Fruit fly (Drosophila melanogaster) whole organism, embryonic: ENCODE results near the gene CG42869.

Experiments used
- Atf3 ChIP-seq: fragments of 200-800 bp; sonication (Bioruptor generic); optimal IDR thresholded peaks from 3 replicates; lab custom pipeline; 2016; ENCODE audit warnings: missing biosample characterization, missing genetic modification characterization
- Bdp1 ChIP-seq: fragments of 200-800 bp; sonication (Bioruptor generic); optimal IDR thresholded peaks from 3 replicates; lab custom pipeline; 2016; ENCODE audit warnings: missing biosample characterization, missing genetic modification characterization
- CG10979 ChIP-seq: fragments of 200-800 bp; sonication (Bioruptor generic); optimal IDR thresholded peaks from 2 replicates; lab custom pipeline; 2018; ENCODE audit warnings: missing biosample characterization, mild to moderate bottlenecking, missing genetic modification characterization, moderate library complexity
- CG11504 ChIP-seq: fragments of 200-800 bp; sonication (Bioruptor generic); optimal IDR thresholded peaks from 3 replicates; lab custom pipeline; 2019; ENCODE audit warnings: missing biosample characterization, mild to moderate bottlenecking, missing genetic modification characterization, moderate library complexity
- CG15514 ChIP-seq: fragments of 200-800 bp; sonication (Bioruptor generic); optimal IDR thresholded peaks from 3 replicates; lab custom pipeline; 2017; ENCODE audit warnings: missing biosample characterization, missing genetic modification characterization, mild to moderate bottlenecking, moderate library complexity, missing genetic modification reagents
- CG17328 ChIP-seq: fragments of 200-800 bp; sonication (Bioruptor generic); IDR thresholded peaks from 2 replicates; pipeline ENCODE4 v1.3.6; 2022; ENCODE audit warnings: missing biosample characterization, missing genetic modification characterization
- CG18011 ChIP-seq: fragments of 200-800 bp; sonication (Bioruptor generic); optimal IDR thresholded peaks from 2 replicates; lab custom pipeline; 2017; ENCODE audit warnings: missing biosample characterization, missing genetic modification characterization, mild to moderate bottlenecking, moderate library complexity, missing genotype
- CG18262 ChIP-seq: fragments of 200-800 bp; optimal IDR thresholded peaks from 3 replicates; lab custom pipeline; 2019; ENCODE audit warnings: missing biosample characterization, mild to moderate bottlenecking, missing genetic modification characterization, moderate library complexity
- CG31441 ChIP-seq: fragments of 200-800 bp; sonication (Bioruptor generic); IDR thresholded peaks from 2 replicates; pipeline ENCODE4 v1.3.6; 2022; ENCODE audit warnings: missing biosample characterization, missing genetic modification characterization
- CG32772 ChIP-seq: fragments of 200-800 bp; sonication (Bioruptor generic); IDR thresholded peaks from 2 replicates; pipeline ENCODE4 v1.3.6; 2022; ENCODE audit warnings: missing biosample characterization, missing genetic modification characterization
- CG7357 ChIP-seq: fragments of 200-800 bp; sonication (Bioruptor generic); IDR thresholded peaks from 3 replicates; pipeline ENCODE4 v1.3.6; 2022; ENCODE audit warnings: missing biosample characterization, missing genetic modification characterization
- CG7839 ChIP-seq: fragments of 200-800 bp; sonication (Bioruptor generic); optimal IDR thresholded peaks from 3 replicates; lab custom pipeline; 2018; ENCODE audit warnings: missing biosample characterization, mild to moderate bottlenecking, missing genetic modification characterization, moderate library complexity
- Drgx ChIP-seq: fragments of 200-800 bp; sonication (Bioruptor generic); IDR thresholded peaks from 2 replicates; pipeline ENCODE4 v1.3.6; 2022; ENCODE audit warnings: missing biosample characterization, missing genetic modification characterization
- HLH3B ChIP-seq: fragments of 200-800 bp; sonication (Bioruptor generic); IDR thresholded peaks from 2 replicates; pipeline ENCODE4 v1.3.6; 2022; ENCODE audit warnings: missing biosample characterization, missing genetic modification characterization
- Hand ChIP-seq: fragments of 200-800 bp; sonication (Bioruptor generic); optimal IDR thresholded peaks from 2 replicates; lab custom pipeline; 2017; ENCODE audit warnings: mild to moderate bottlenecking, missing biosample characterization, missing genetic modification reagents, missing genetic modification characterization
- Ptx1 ChIP-seq: fragments of 200-800 bp; sonication (Bioruptor generic); IDR thresholded peaks from 2 replicates; pipeline ENCODE4 v1.3.6; 2022; ENCODE audit warnings: missing biosample characterization, missing genetic modification characterization
- Rfx ChIP-seq: fragments of 200-800 bp; sonication (Bioruptor generic); IDR thresholded peaks from 2 replicates; pipeline ENCODE4 v1.3.6; 2022; ENCODE audit warnings: missing biosample characterization, missing genetic modification characterization
- Sox102F ChIP-seq: fragments of 200-800 bp; sonication (Bioruptor generic); optimal IDR thresholded peaks from 2 replicates; lab custom pipeline; 2018; ENCODE audit warnings: missing biosample characterization, mild to moderate bottlenecking, missing genetic modification characterization, moderate library complexity
- Ssrp ChIP-seq: fragments of 200-800 bp; sonication (Bioruptor generic); optimal IDR thresholded peaks from 2 replicates; lab custom pipeline; 2018; ENCODE audit warnings: missing biosample characterization, mild to moderate bottlenecking, missing genetic modification characterization, moderate library complexity
- Xrp1 ChIP-seq: fragments of 200-800 bp; sonication (Bioruptor generic); IDR thresholded peaks from 2 replicates; pipeline ENCODE4 v1.3.6; 2022; ENCODE audit warnings: missing biosample characterization, missing genetic modification characterization
- chn ChIP-seq: fragments of 200-800 bp; sonication (Bioruptor generic); optimal IDR thresholded peaks from 2 replicates; lab custom pipeline; 2016; ENCODE audit warnings: missing biosample characterization, missing genetic modification characterization
- ci ChIP-seq: fragments of 200-800 bp; sonication (Bioruptor generic); IDR thresholded peaks from 3 replicates; pipeline ENCODE4 v1.3.6; 2022; ENCODE audit warnings: missing biosample characterization, missing genetic modification characterization
- corto ChIP-seq: fragments of 200-800 bp; sonication (Bioruptor generic); optimal IDR thresholded peaks from 2 replicates; lab custom pipeline; 2016; ENCODE audit warnings: missing biosample characterization, mild to moderate bottlenecking, missing genetic modification characterization, moderate library complexity
- dmrt99B ChIP-seq: fragments of 200-800 bp; sonication (Bioruptor generic); optimal IDR thresholded peaks from 2 replicates; lab custom pipeline; 2018; ENCODE audit warnings: missing biosample characterization, mild to moderate bottlenecking, missing genetic modification characterization, moderate library complexity
- gem ChIP-seq: fragments of 200-800 bp; sonication (Bioruptor generic); optimal IDR thresholded peaks from 2 replicates; lab custom pipeline; 2019; ENCODE audit warnings: missing biosample characterization, mild to moderate bottlenecking, missing genetic modification characterization, moderate library complexity
- hkb ChIP-seq, 2 experiments: fragments of 200-800 bp in 1 of 2; fragments of >200 bp in 1 of 2; sonication (Bioruptor generic) in 1 of 2; IDR thresholded peaks in 1 of 2; optimal IDR thresholded peaks in 1 of 2; 2 replicates each; pipeline versions ENCODE4 v1.3.6 to Lab custom; 2017 to 2022; ENCODE audit warnings: missing biosample characterization in 1 of 2, missing genetic modification characterization in 1 of 2
- ind ChIP-seq: fragments of 200-800 bp; sonication (Bioruptor generic); optimal IDR thresholded peaks from 3 replicates; lab custom pipeline; 2016; ENCODE audit warnings: missing biosample characterization, missing genetic modification characterization
- nmo ChIP-seq: fragments of 200-800 bp; sonication (Bioruptor generic); optimal IDR thresholded peaks from 2 replicates; lab custom pipeline; 2018; ENCODE audit warnings: missing biosample characterization, mild to moderate bottlenecking, missing genetic modification characterization, moderate library complexity
- pan ChIP-seq, 4 experiments: fragments of >200 bp in 3 of 4; fragments of 200-800 bp in 1 of 4; sonication (Bioruptor generic) in 1 of 4; optimal IDR thresholded peaks in 3 of 4; IDR thresholded peaks in 1 of 4; 2 replicates each; pipeline versions ENCODE4 v1.3.6 to Lab custom; 2017 to 2022; ENCODE audit warnings: missing biosample characterization in 2 of 4, missing genetic modification characterization in 2 of 4, mixed read lengths in 1 of 4
- phol ChIP-seq: fragments of 200-800 bp; sonication (Bioruptor generic); optimal IDR thresholded peaks from 3 replicates; lab custom pipeline; 2018; ENCODE audit warnings: missing biosample characterization, mild to moderate bottlenecking, missing genetic modification characterization, moderate library complexity
- row ChIP-seq: fragments of 200-800 bp; sonication (Bioruptor generic); IDR thresholded peaks from 3 replicates; pipeline ENCODE4 v1.3.6; 2022; ENCODE audit warnings: missing biosample characterization, missing genetic modification characterization
- sens ChIP-seq: fragments of 200-800 bp; sonication (Bioruptor generic); peaks from one replicate; lab custom pipeline; 2016; ENCODE audit warnings: missing biosample characterization, missing genetic modification characterization
- sens-2 ChIP-seq: fragments of 200-800 bp; sonication (Bioruptor generic); IDR thresholded peaks from 2 replicates; pipeline ENCODE4 v1.3.6; 2022; ENCODE audit warnings: missing biosample characterization, missing genetic modification characterization
- stwl ChIP-seq: fragments of 200-800 bp; sonication (Bioruptor generic); optimal IDR thresholded peaks from 3 replicates; lab custom pipeline; 2018; ENCODE audit warnings: missing biosample characterization, mild to moderate bottlenecking, missing genetic modification characterization, moderate library complexity
- trem ChIP-seq: fragments of 200-800 bp; optimal IDR thresholded peaks from 3 replicates; lab custom pipeline; 2019; ENCODE audit warnings: missing biosample characterization, mild to moderate bottlenecking, missing genetic modification characterization, moderate library complexity
- trh ChIP-seq: fragments of 200-800 bp; sonication (Bioruptor generic); optimal IDR thresholded peaks from 2 replicates; lab custom pipeline; 2016; ENCODE audit warnings: missing biosample characterization, missing genetic modification characterization
- wor ChIP-seq: fragments of 200-800 bp; sonication (Bioruptor generic); IDR thresholded peaks from 2 replicates; pipeline ENCODE4 v1.3.6; 2022; ENCODE audit warnings: missing biosample characterization, missing genetic modification characterization

The CG42869 gene

DNA sequence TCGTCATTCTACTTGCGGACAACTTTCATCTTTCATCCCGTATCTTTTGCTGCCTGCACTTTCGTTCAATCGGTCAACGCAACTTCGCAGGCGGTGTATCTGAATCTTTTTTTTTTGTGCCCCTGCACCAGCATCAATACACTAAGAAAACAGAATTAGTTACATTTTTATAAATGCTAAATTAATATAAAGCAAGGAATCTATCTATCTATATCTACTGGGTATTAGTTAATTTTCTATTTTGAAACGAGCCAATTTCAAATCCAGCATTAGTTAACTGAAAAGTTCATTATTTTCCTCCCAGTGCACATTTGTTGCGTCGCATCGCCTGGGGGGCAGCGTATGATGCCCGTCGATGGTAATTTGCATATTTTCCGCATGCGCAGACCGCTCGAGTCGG is 3.7 kb downstream of the CG42869 start (continued):
- TF ChIP-seq Bdp1 (GFP tag; lab: Kevin White, UChicago) (no peak), CG31441 (GFP tag; lab: Robert Waterston, UW) (0 out of 2 replicates have a peak, but pooled peaks have one; percentile 17), Ssrp (peak; percentile 20), phol (tag; lab: Kevin White, UChicago) (peak; percentile 25), ci (GFP tag; lab: Robert Waterston, UW) (peak; percentile 53; the same call in 1 of the 3 replicates), CG18262 (tag; lab: Kevin White, UChicago) (peak; percentile 10), Xrp1 (GFP tag; lab: Robert Waterston, UW) (peak; percentile 49; the same call in 1 of the 2 replicates), trem (tag; lab: Kevin White, UChicago) (peak; percentile 22)

DNA sequence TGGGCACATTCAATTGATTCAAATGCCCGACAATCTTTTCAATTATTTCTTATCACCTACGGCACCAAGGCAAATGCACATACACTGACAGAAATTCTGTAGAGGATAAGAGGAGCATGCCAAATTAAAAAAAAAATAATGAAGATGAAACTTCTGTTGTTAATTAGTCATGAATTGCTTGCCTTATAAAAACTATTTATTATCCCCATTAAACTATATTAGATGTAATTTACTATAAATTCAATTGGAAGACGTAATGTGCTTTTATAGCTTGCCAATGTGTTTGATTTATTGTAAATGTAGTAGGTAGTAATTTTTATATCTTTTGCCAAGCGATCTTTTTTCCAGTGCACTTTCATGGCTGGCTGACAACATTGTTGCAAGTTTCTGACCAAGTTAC is 5.0 kb downstream of the CG42869 start:
- TF ChIP-seq CG10979 = peak; percentile 2
- no peak for TF ChIP-seq trh (GFP tag; lab: Kevin White, UChicago)
- peak; percentile 25 for TF ChIP-seq sens (GFP tag; lab: Kevin White, UChicago)
- TF ChIP-seq dmrt99B (tag; lab: Kevin White, UChicago) = peak; percentile 16
- no peak for TF ChIP-seq hkb (optimal IDR thresholded peaks at IDR 0.05; lab: Kevin White, UChicago)
- peak; percentile 33; the same call in 1 of the 2 replicates for TF ChIP-seq hkb (GFP tag; IDR thresholded peaks at IDR 0.05; lab: Robert Waterston, UW)
- no peak for TF ChIP-seq sens-2 (GFP tag; lab: Robert Waterston, UW)
- TF ChIP-seq gem (tag; lab: Kevin White, UChicago) = peak; percentile 20
- TF ChIP-seq Ptx1 (GFP tag; lab: Robert Waterston, UW) = peak; percentile 38; the same call in 1 of the 2 replicates
- TF ChIP-seq Xrp1 (GFP tag; lab: Robert Waterston, UW) = peak; percentile 43; the same call in 1 of the 2 replicates
- peak; percentile 5 for TF ChIP-seq CG7839 (tag; lab: Kevin White, UChicago)
- TF ChIP-seq wor (GFP tag; lab: Robert Waterston, UW) = 0 out of 2 replicates have a peak, but pooled peaks have one; percentile 15
- no peak for TF ChIP-seq Rfx (GFP tag; lab: Robert Waterston, UW)
- no peak for TF ChIP-seq corto (GFP tag; lab: Kevin White, UChicago)
- TF ChIP-seq CG7357 (GFP tag; lab: Robert Waterston, UW) = no peak
- 0 out of 2 replicates have a peak, but pooled peaks have one; percentile 3 for TF ChIP-seq HLH3B (GFP tag; lab: Robert Waterston, UW)
- peak; percentile 5 for TF ChIP-seq nmo
- TF ChIP-seq CG32772 = 0 out of 2 replicates have a peak, but pooled peaks have one; percentile 5
- TF ChIP-seq Atf3 (GFP tag; lab: Kevin White, UChicago) = no peak
- peak; percentile 27 for TF ChIP-seq Sox102F
- TF ChIP-seq row (GFP tag; lab: Robert Waterston, UW) = 0 out of 3 replicates have a peak, but pooled peaks have one; percentile 28
- no peak for TF ChIP-seq Hand (GFP tag; lab: Kevin White, UChicago)
- TF ChIP-seq phol (tag; lab: Kevin White, UChicago) = peak; percentile 17
- TF ChIP-seq CG17328 (GFP tag; lab: Robert Waterston, UW) = 0 out of 2 replicates have a peak, but pooled peaks have one; percentile 16
- peak; percentile 37 for TF ChIP-seq CG11504
- TF ChIP-seq pan (optimal IDR thresholded peaks at IDR 0.05; lab: Kevin White, UChicago) = no peak
- TF ChIP-seq pan (GFP tag; optimal IDR thresholded peaks at IDR 0.05 in 1 of 2, IDR thresholded peaks at IDR 0.05 in 1 of 2) = peak in 1 of 2 experiments; percentile 46
- peak; percentile 52 for TF ChIP-seq Drgx (GFP tag; lab: Robert Waterston, UW)

- peak; percentile 94 for TF ChIP-seq CG18011
- peak; percentile 38 for TF ChIP-seq stwl
- TF ChIP-seq ind (GFP tag; lab: Kevin White, UChicago) = no peak
- TF ChIP-seq chn (GFP tag; lab: Kevin White, UChicago) = no peak
- TF ChIP-seq CG15514 (GFP tag; lab: Kevin White, UChicago) = no peak
These were observed 5.7 kb downstream of the CG42869 start for dm6 chr3R:21730955-21731354.
